Fruit fly (Drosophila melanogaster): ENCODE results near the gene Drsl2.

The Drsl2 gene

dm6 chr3L:3284900-3285299 is 29.2 kb upstream of the Drsl2 start (continued):
- TF ChIP-seq fd59A (GFP tag; optimal IDR thresholded peaks at IDR 0.05): no peak
- TF ChIP-seq Blimp-1 (GFP tag; optimal IDR thresholded peaks at IDR 0.05): no peak
- TF ChIP-seq Hr39 (GFP tag; optimal IDR thresholded peaks at IDR 0.05): no peak
- no peak for TF ChIP-seq CG34406 (GFP tag; optimal IDR thresholded peaks at IDR 0.05)
- no peak for TF ChIP-seq CG4318 (GFP tag; optimal IDR thresholded peaks at IDR 0.05)
- TF ChIP-seq CG6808 (GFP tag; optimal IDR thresholded peaks at IDR 0.05): no peak
- no peak for TF ChIP-seq CG6792 (GFP tag; optimal IDR thresholded peaks at IDR 0.05)
- TF ChIP-seq CG11902 (GFP tag; optimal IDR thresholded peaks at IDR 0.05): no peak
- TF ChIP-seq dac (GFP tag; optimal IDR thresholded peaks at IDR 0.05): no peak
- no peak for TF ChIP-seq Eip93F (GFP tag; optimal IDR thresholded peaks at IDR 0.05)
- no peak for TF ChIP-seq Smox (GFP tag; optimal IDR thresholded peaks at IDR 0.05)

- TF ChIP-seq CG8319 (GFP tag; optimal IDR thresholded peaks at IDR 0.05) (no peak), CG11902 (GFP tag; optimal IDR thresholded peaks at IDR 0.05) (no peak), Hr39 (GFP tag; optimal IDR thresholded peaks at IDR 0.05) (no peak), CG15336 (GFP tag; IDR thresholded peaks at IDR 0.05) (no peak), Met (GFP tag; optimal IDR thresholded peaks at IDR 0.05) (no peak), CG11294 (GFP tag; IDR thresholded peaks at IDR 0.05) (no peak), Eip78C (GFP tag) (peak; percentile 48), net (GFP tag; optimal IDR thresholded peaks at IDR 0.05) (no peak), dac (GFP tag; optimal IDR thresholded peaks at IDR 0.05) (no peak), CG6854 (GFP tag; optimal IDR thresholded peaks at IDR 0.05) (no peak), CG3919 (GFP tag; optimal IDR thresholded peaks at IDR 0.05) (peak; percentile 28), acj6 (GFP tag; optimal IDR thresholded peaks at IDR 0.05) (no peak), Gug (GFP tag; IDR thresholded peaks at IDR 0.05) (no peak), esn (GFP tag; optimal IDR thresholded peaks at IDR 0.05) (no peak), eg (GFP tag; IDR thresholded peaks at IDR 0.05) (no peak; the same call in 2 of the 3 replicates), vri (GFP tag; optimal IDR thresholded peaks at IDR 0.05) (no peak), Blimp-1 (GFP tag; optimal IDR thresholded peaks at IDR 0.05) (no peak), CG6808 (GFP tag; optimal IDR thresholded peaks at IDR 0.05) (no peak), spab (GFP tag; optimal IDR thresholded peaks at IDR 0.05) (no peak), cyc (GFP tag; optimal IDR thresholded peaks at IDR 0.05) (peak; percentile 24), CG8632 (GFP tag; optimal IDR thresholded peaks at IDR 0.05) (no peak), ss (GFP tag; optimal IDR thresholded peaks at IDR 0.05) (no peak), achi (GFP tag; optimal IDR thresholded peaks at IDR 0.05) (no peak), CG11762 (GFP tag; optimal IDR thresholded peaks at IDR 0.05; ENCODE audit: insufficient read depth) (no peak), svp (GFP tag) (peak; percentile 5), Hr4 (GFP tag; optimal IDR thresholded peaks at IDR 0.05) (no peak)
These were observed 25.7 kb upstream of the Drsl2 start for dm6 chr3L:3288414-3288813.

dm6 chr3L:3291159-3291558 is 23.0 kb upstream of the Drsl2 start, which contains the start of gene CG12009:
Gene CG12009 (plus strand): TSS chr3L:3291459.
- no peak for TF ChIP-seq topi (GFP tag; optimal IDR thresholded peaks at IDR 0.05)
- no peak for TF ChIP-seq CG31627 (GFP tag; optimal IDR thresholded peaks at IDR 0.05)
- TF ChIP-seq Gug (GFP tag; IDR thresholded peaks at IDR 0.05): no peak
- TF ChIP-seq CG3032 (tag; optimal IDR thresholded peaks at IDR 0.05): no peak
- no peak for TF ChIP-seq svp (GFP tag)
- TF ChIP-seq Ets96B (tag; optimal IDR thresholded peaks at IDR 0.05): no peak
- no peak for TF ChIP-seq ss (GFP tag; optimal IDR thresholded peaks at IDR 0.05)
- no peak for TF ChIP-seq CG34406 (GFP tag; optimal IDR thresholded peaks at IDR 0.05)
- no peak for TF ChIP-seq eg (GFP tag; IDR thresholded peaks at IDR 0.05)
- TF ChIP-seq CG6163 (GFP tag; IDR thresholded peaks at IDR 0.05): no peak
- no peak for TF ChIP-seq CG6854 (GFP tag; optimal IDR thresholded peaks at IDR 0.05)
- no peak for TF ChIP-seq Ets21C (GFP tag; optimal IDR thresholded peaks at IDR 0.05)
